Worm (Caenorhabditis elegans) whole organism, L4 larva: ENCODE measurements around the gene C13B9.2.

Source experiments
- F10B5.3 ChIP-seq: sonication (generic microtip); optimal IDR thresholded peaks from 2 replicates; lab custom pipeline; 2016; ENCODE audit warnings: mild to moderate bottlenecking, missing genetic modification characterization, missing compliant biosample characterization
- F44E2.7 ChIP-seq: fragments of 200-800 bp; sonication (Bioruptor generic); IDR thresholded peaks from 2 replicates; pipeline ENCODE4 v2.1.2; 2022; ENCODE audit warnings: missing genetic modification characterization, missing compliant biosample characterization
- F49E8.2 ChIP-seq: sonication (generic microtip); optimal IDR thresholded peaks from 2 replicates; lab custom pipeline; 2016; ENCODE audit warnings: missing compliant biosample characterization, mild to moderate bottlenecking, missing genetic modification characterization, borderline replicate concordance
- Y105C5A.15 ChIP-seq: fragments of 200-800 bp; sonication (Bioruptor generic); IDR thresholded peaks from 2 replicates; pipeline ENCODE4 v1.3.6; 2022; ENCODE audit warnings: missing genetic modification characterization, missing compliant biosample characterization
- Y48G9A.11 ChIP-seq: fragments of 200-800 bp; sonication (Bioruptor generic); IDR thresholded peaks from 2 replicates; pipeline ENCODE4 v1.3.6; 2022; ENCODE audit warnings: missing genetic modification reagents, missing genetic modification characterization, missing compliant biosample characterization
- Y5F2A.4 ChIP-seq: fragments of 200-800 bp; sonication (Bioruptor generic); optimal IDR thresholded peaks from 2 replicates; lab custom pipeline; 2018; ENCODE audit warnings: mild to moderate bottlenecking, missing genetic modification characterization, missing compliant biosample characterization
- arid-1 ChIP-seq: fragments of 200-800 bp; sonication (Bioruptor generic); conservative IDR thresholded peaks from 2 replicates; pipeline ENCODE4 v1.3.6; 2022; ENCODE audit warnings: missing genetic modification reagents, missing genetic modification characterization, missing compliant biosample characterization
- attf-4 ChIP-seq: sonication (generic microtip); optimal IDR thresholded peaks from 3 replicates; lab custom pipeline; 2017; ENCODE audit warnings: missing biosample characterization, missing genetic modification characterization
- ceh-28 ChIP-seq: fragments of 150-350 bp; optimal IDR thresholded peaks from 2 replicates; lab custom pipeline; 2014; ENCODE audit warnings: missing biosample characterization, missing genetic modification reagents, missing genetic modification characterization
- ceh-62 ChIP-seq: sonication (generic microtip); optimal IDR thresholded peaks from 2 replicates; lab custom pipeline; 2017; ENCODE audit warnings: missing biosample characterization, missing genetic modification characterization
- cey-2 ChIP-seq: sonication (generic microtip); optimal IDR thresholded peaks from 3 replicates; lab custom pipeline; 2017; ENCODE audit warnings: missing genetic modification characterization, mild to moderate bottlenecking, missing compliant biosample characterization, antibody characterized with exemption, borderline replicate concordance; ENCODE audit not compliant: insufficient read depth
- daf-19 ChIP-seq: fragments of 200-800 bp; sonication (Bioruptor generic); conservative IDR thresholded peaks from 2 replicates; pipeline ENCODE4 v1.3.6; 2022; ENCODE audit warnings: missing genetic modification characterization, missing compliant biosample characterization
- dmd-9 ChIP-seq: fragments of 200-800 bp; sonication (Bioruptor generic); IDR thresholded peaks from 2 replicates; pipeline ENCODE4 v1.3.6; 2022; ENCODE audit warnings: missing genetic modification reagents, missing genetic modification characterization, missing compliant biosample characterization
- dpl-1 ChIP-seq: fragments of 150-350 bp; optimal IDR thresholded peaks from 2 replicates; lab custom pipeline; 2014; ENCODE audit warnings: missing biosample characterization, missing genetic modification reagents, missing genetic modification characterization
- dve-1 ChIP-seq: sonication (generic microtip); optimal IDR thresholded peaks from 2 replicates; lab custom pipeline; 2017; ENCODE audit warnings: antibody characterized with exemption, mild to moderate bottlenecking, missing genetic modification characterization, missing compliant biosample characterization; ENCODE audit not compliant: insufficient read depth
- egl-27 ChIP-seq: sonication (generic microtip); optimal IDR thresholded peaks from 3 replicates; lab custom pipeline; 2017; ENCODE audit warnings: missing biosample characterization, missing genetic modification reagents, missing genetic modification characterization
- fkh-10 ChIP-seq: fragments of 150-350 bp; optimal IDR thresholded peaks from 2 replicates; lab custom pipeline; 2014; ENCODE audit warnings: missing biosample characterization, missing genetic modification reagents, missing genetic modification characterization
- gei-8 ChIP-seq: fragments of 200-800 bp; sonication (Bioruptor generic); optimal IDR thresholded peaks from 2 replicates; lab custom pipeline; 2018; ENCODE audit warnings: mild to moderate bottlenecking, missing genetic modification characterization, missing compliant biosample characterization
- jun-1 ChIP-seq: fragments of 150-350 bp; optimal IDR thresholded peaks from 2 replicates; lab custom pipeline; 2014; ENCODE audit warnings: missing biosample characterization, missing genetic modification reagents, missing genetic modification characterization
- lin-29 ChIP-seq: fragments of 200-800 bp; sonication (Bioruptor generic); IDR thresholded peaks from 2 replicates; pipeline ENCODE4 v1.3.6; 2022; ENCODE audit warnings: missing genetic modification reagents, missing genetic modification characterization, missing compliant biosample characterization
- lin-39 ChIP-seq: fragments of 150-350 bp; optimal IDR thresholded peaks from 2 replicates; lab custom pipeline; 2014; ENCODE audit warnings: missing biosample characterization, missing genetic modification reagents, missing genetic modification characterization
- nhr-10 ChIP-seq: fragments of 150-350 bp; optimal IDR thresholded peaks from 2 replicates; lab custom pipeline; 2014; ENCODE audit warnings: missing biosample characterization, missing genetic modification characterization
- nhr-102 ChIP-seq: sonication (generic microtip); optimal IDR thresholded peaks from 2 replicates; lab custom pipeline; 2016; ENCODE audit warnings: mild to moderate bottlenecking, missing genetic modification characterization, moderate library complexity, missing compliant biosample characterization
- nhr-111 ChIP-seq: fragments of 200-800 bp; sonication (Bioruptor generic); optimal IDR thresholded peaks from 2 replicates; lab custom pipeline; 2018; ENCODE audit warnings: mild to moderate bottlenecking, missing genetic modification characterization, missing compliant biosample characterization
- nhr-237 ChIP-seq: sonication (generic microtip); optimal IDR thresholded peaks from 2 replicates; lab custom pipeline; 2017; ENCODE audit warnings: missing biosample characterization, missing genetic modification characterization
- nhr-77 ChIP-seq: fragments of 150-350 bp; optimal IDR thresholded peaks from 2 replicates; lab custom pipeline; 2014; ENCODE audit warnings: missing biosample characterization, missing genetic modification characterization
- pha-4 ChIP-seq, 2 experiments: fragments of 150-350 bp in 1 of 2; fragments of 200-800 bp in 1 of 2; sonication (Bioruptor generic) in 1 of 2; IDR thresholded peaks in 1 of 2; optimal IDR thresholded peaks in 1 of 2; 2 replicates each; pipeline versions ENCODE4 v1.3.6 to Lab custom; 2014 to 2022; ENCODE audit warnings: missing genetic modification characterization in 2 of 2, missing genetic modification reagents in 2 of 2, missing biosample characterization in 1 of 2, missing compliant biosample characterization in 1 of 2
- pqm-1 ChIP-seq: sonication (generic microtip); optimal IDR thresholded peaks from 2 replicates; lab custom pipeline; 2017; ENCODE audit warnings: missing biosample characterization, missing genetic modification characterization
- set-16 ChIP-seq: fragments of 200-800 bp; sonication (Bioruptor generic); IDR thresholded peaks from 2 replicates; pipeline ENCODE4 v1.3.6; 2022; ENCODE audit warnings: missing genetic modification reagents, missing genetic modification characterization, missing compliant biosample characterization
- skn-1 ChIP-seq: fragments of 150-350 bp; optimal IDR thresholded peaks from 2 replicates; lab custom pipeline; 2014; ENCODE audit warnings: missing biosample characterization, missing genetic modification characterization
- spr-1 ChIP-seq: sonication (generic microtip); optimal IDR thresholded peaks from 2 replicates; lab custom pipeline; 2016; ENCODE audit warnings: mild to moderate bottlenecking, missing genetic modification characterization, missing compliant biosample characterization
- tag-97 ChIP-seq: fragments of 200-800 bp; sonication (Bioruptor generic); IDR thresholded peaks from 2 replicates; pipeline ENCODE4 v1.3.6; 2022; ENCODE audit warnings: missing genetic modification characterization, missing compliant biosample characterization
- unc-39 ChIP-seq: sonication (generic microtip); optimal IDR thresholded peaks from 2 replicates; lab custom pipeline; 2017; ENCODE audit warnings: missing biosample characterization, missing genetic modification characterization
- zag-1 ChIP-seq: fragments of 150-350 bp; optimal IDR thresholded peaks from 2 replicates; lab custom pipeline; 2014; ENCODE audit warnings: missing biosample characterization, missing genetic modification characterization
- zfp-2 ChIP-seq: sonication (generic microtip); optimal IDR thresholded peaks from 2 replicates; lab custom pipeline; 2016; ENCODE audit warnings: mild to moderate bottlenecking, missing genetic modification characterization, missing compliant biosample characterization
- ztf-11 ChIP-seq: fragments of 150-350 bp; optimal IDR thresholded peaks from 2 replicates; lab custom pipeline; 2014; ENCODE audit warnings: missing biosample characterization, missing genetic modification characterization

Gene C13B9.2

ce11 chrIII:6646898-6647297 is 26.8 kb downstream of the C13B9.2 start (continued):
- TF ChIP-seq pha-4 (GFP tag; IDR thresholded peaks at IDR 0.05; lab: Robert Waterston, UW) (no peak), pha-4 (tag; optimal IDR thresholded peaks at IDR 0.05; lab: Kevin White, UChicago) (no peak), jun-1 (no peak), Y48G9A.11 (no peak), ceh-28 (tag; lab: Kevin White, UChicago) (no peak), fkh-10 (peak; percentile 46), nhr-111 (GFP tag; lab: Kevin White, UChicago) (no peak), daf-19 (GFP tag; lab: Robert Waterston, UW) (no peak), pqm-1 (tag; lab: Kevin White, UChicago) (no peak)

- no peak for TF ChIP-seq daf-19 (GFP tag; lab: Robert Waterston, UW)
- no peak for TF ChIP-seq nhr-102 (tag; lab: Kevin White, UChicago)
- TF ChIP-seq nhr-237 (tag; lab: Kevin White, UChicago): no peak
- no peak for TF ChIP-seq lin-29
- no peak for TF ChIP-seq skn-1 (tag; lab: Kevin White, UChicago)
- no peak for TF ChIP-seq tag-97 (GFP tag; lab: Robert Waterston, UW)
- TF ChIP-seq spr-1 (tag; lab: Kevin White, UChicago): no peak
- no peak for TF ChIP-seq nhr-10
- no peak for TF ChIP-seq cey-2 (tag; lab: Kevin White, UChicago)
- TF ChIP-seq ceh-62 (tag; lab: Kevin White, UChicago): no peak
- no peak for TF ChIP-seq attf-4 (tag; lab: Kevin White, UChicago)
- TF ChIP-seq arid-1: no peak
- TF ChIP-seq F49E8.2 (tag; lab: Kevin White, UChicago): no peak
- no peak for TF ChIP-seq ztf-11 (tag; lab: Kevin White, UChicago)
- no peak for TF ChIP-seq Y105C5A.15 (GFP tag; lab: Robert Waterston, UW)
Observed at ce11 chrIII:6647568-6647967, 27.5 kb downstream of the C13B9.2 start.

ce11 chrIII:6651983-6652382 is 31.9 kb downstream of the C13B9.2 start, which contains the start of gene pdfr-1:
Gene pdfr-1 (minus strand): TSS chrIII:6652083.
- TF ChIP-seq dmd-9 (GFP tag; lab: Robert Waterston, UW): no peak

ce11 chrIII:6653932-6654331 is 33.9 kb downstream of the C13B9.2 start:
- TF ChIP-seq ztf-11 (tag; lab: Kevin White, UChicago): no peak
- TF ChIP-seq set-16 (GFP tag; lab: Robert Waterston, UW): no peak
- no peak for TF ChIP-seq gei-8 (GFP tag; lab: Kevin White, UChicago)
- no peak for TF ChIP-seq fkh-10
- TF ChIP-seq dve-1 (tag; lab: Kevin White, UChicago): no peak
- TF ChIP-seq unc-39 (tag; lab: Kevin White, UChicago): no peak
- no peak for TF ChIP-seq F10B5.3 (tag; lab: Kevin White, UChicago)
- TF ChIP-seq egl-27 (tag; lab: Kevin White, UChicago): no peak
- TF ChIP-seq zag-1 (tag; lab: Kevin White, UChicago): no peak
- no peak for TF ChIP-seq lin-39 (tag; lab: Kevin White, UChicago)
- TF ChIP-seq skn-1 (tag; lab: Kevin White, UChicago): no peak
- TF ChIP-seq F44E2.7 (GFP tag; lab: Robert Waterston, UW): no peak
- TF ChIP-seq nhr-77: no peak
- TF ChIP-seq dpl-1 (GFP tag; lab: Kevin White, UChicago): no peak
- no peak for TF ChIP-seq lin-29
- no peak for TF ChIP-seq zfp-2 (tag; lab: Kevin White, UChicago)
- TF ChIP-seq Y5F2A.4 (GFP tag; lab: Kevin White, UChicago): no peak
